Fruit fly (Drosophila melanogaster) whole organism, prepupa: ENCODE measurements around the gene CG6729.

Experiments used
- Blimp-1 ChIP-seq: fragments of 200-800 bp; sonication (Bioruptor generic); optimal IDR thresholded peaks from 3 replicates; lab custom pipeline; 2017; ENCODE audit warnings: missing biosample characterization, missing genetic modification characterization, mild to moderate bottlenecking, moderate library complexity, missing genetic modification reagents
- CG10631 ChIP-seq: fragments of 200-800 bp; sonication (Bioruptor generic); optimal IDR thresholded peaks from 2 replicates; lab custom pipeline; 2016; ENCODE audit warnings: missing biosample characterization, missing genetic modification characterization
- CG10669 ChIP-seq: fragments of 200-800 bp; sonication (Bioruptor generic); optimal IDR thresholded peaks from 3 replicates; lab custom pipeline; 2018; ENCODE audit warnings: missing biosample characterization, mild to moderate bottlenecking, missing genetic modification characterization, moderate library complexity
- CG11294 ChIP-seq: fragments of 200-800 bp; sonication (Bioruptor generic); IDR thresholded peaks from 2 replicates; pipeline ENCODE4 v1.3.6; 2022; ENCODE audit warnings: missing biosample characterization, missing genetic modification characterization
- CG11762 ChIP-seq: fragments of 200-800 bp; sonication (Bioruptor generic); optimal IDR thresholded peaks from 3 replicates; lab custom pipeline; 2016; ENCODE audit warnings: missing biosample characterization, missing genetic modification characterization; ENCODE audit not compliant: insufficient read depth
- CG1621 ChIP-seq: fragments of 200-800 bp; sonication (Bioruptor generic); optimal IDR thresholded peaks from 3 replicates; lab custom pipeline; 2018; ENCODE audit warnings: missing biosample characterization, mild to moderate bottlenecking, missing genetic modification characterization
- CG16779 ChIP-seq: fragments of 200-800 bp; sonication (Bioruptor generic); optimal IDR thresholded peaks from 3 replicates; lab custom pipeline; 2017; ENCODE audit warnings: missing biosample characterization, mild to moderate bottlenecking, missing genetic modification characterization
- CG3032 ChIP-seq: fragments of 200-800 bp; optimal IDR thresholded peaks from 2 replicates; lab custom pipeline; 2019; ENCODE audit warnings: missing biosample characterization, mild to moderate bottlenecking, missing genetic modification characterization, moderate library complexity
- CG31627 ChIP-seq: fragments of 200-800 bp; sonication (Bioruptor generic); optimal IDR thresholded peaks from 3 replicates; lab custom pipeline; 2016; ENCODE audit warnings: missing biosample characterization, missing genetic modification characterization
- CG34406 ChIP-seq: fragments of 200-800 bp; sonication (Bioruptor generic); optimal IDR thresholded peaks from 3 replicates; lab custom pipeline; 2016; ENCODE audit warnings: missing biosample characterization, missing genetic modification characterization
- CG6276 ChIP-seq: fragments of 200-800 bp; sonication (Bioruptor generic); optimal IDR thresholded peaks from 2 replicates; lab custom pipeline; 2017; ENCODE audit warnings: missing biosample characterization, mild to moderate bottlenecking, missing genetic modification characterization
- CG6792 ChIP-seq: fragments of 200-800 bp; sonication (Bioruptor generic); optimal IDR thresholded peaks from 3 replicates; lab custom pipeline; 2016; ENCODE audit warnings: missing biosample characterization, missing genetic modification characterization
- CG6808 ChIP-seq: fragments of 200-800 bp; sonication (Bioruptor generic); optimal IDR thresholded peaks from 3 replicates; lab custom pipeline; 2017; ENCODE audit warnings: missing biosample characterization, missing genetic modification characterization, mild to moderate bottlenecking, moderate library complexity, missing genetic modification reagents
- CG7368 ChIP-seq: fragments of 200-800 bp; sonication (Bioruptor generic); optimal IDR thresholded peaks from 3 replicates; lab custom pipeline; 2016; ENCODE audit warnings: missing biosample characterization, missing genetic modification characterization
- CG8119 ChIP-seq: fragments of 200-800 bp; sonication (Bioruptor generic); IDR thresholded peaks from 3 replicates; pipeline ENCODE4 v1.3.6; 2022; ENCODE audit warnings: missing biosample characterization, missing genetic modification characterization
- CG8319 ChIP-seq: fragments of 200-800 bp; sonication (Bioruptor generic); optimal IDR thresholded peaks from 3 replicates; lab custom pipeline; 2016; ENCODE audit warnings: missing biosample characterization, missing genetic modification characterization
- CG8632 ChIP-seq: fragments of 200-800 bp; sonication (Bioruptor generic); optimal IDR thresholded peaks from 3 replicates; lab custom pipeline; 2016; ENCODE audit warnings: missing biosample characterization, missing genetic modification characterization
- CG9139 ChIP-seq: fragments of 200-800 bp; sonication (Bioruptor generic); optimal IDR thresholded peaks from 3 replicates; lab custom pipeline; 2017; ENCODE audit warnings: missing biosample characterization, mild to moderate bottlenecking, missing genetic modification characterization
- Eip75B ChIP-seq: fragments of 200-800 bp; sonication (Bioruptor generic); optimal IDR thresholded peaks from 3 replicates; lab custom pipeline; 2016; ENCODE audit warnings: missing biosample characterization, missing genetic modification characterization
- Eip78C ChIP-seq: fragments of 200-800 bp; sonication (Bioruptor generic); peaks from one replicate; lab custom pipeline; 2016; ENCODE audit warnings: missing biosample characterization, missing genetic modification characterization
- Eip93F ChIP-seq: fragments of 200-800 bp; sonication (Bioruptor generic); optimal IDR thresholded peaks from 2 replicates; lab custom pipeline; 2016; ENCODE audit warnings: missing biosample characterization, mild to moderate bottlenecking, missing genetic modification characterization
- Ets96B ChIP-seq: fragments of 200-800 bp; optimal IDR thresholded peaks from 2 replicates; lab custom pipeline; 2019; ENCODE audit warnings: missing biosample characterization, mild to moderate bottlenecking, missing genetic modification characterization, moderate library complexity
- Hr38 ChIP-seq: sonication (Bioruptor generic); optimal IDR thresholded peaks from 2 replicates; lab custom pipeline; 2016; ENCODE audit warnings: missing biosample characterization, missing genetic modification characterization
- Lpt ChIP-seq: fragments of 200-800 bp; sonication (Bioruptor generic); optimal IDR thresholded peaks from 3 replicates; lab custom pipeline; 2016; ENCODE audit warnings: missing biosample characterization, missing genetic modification characterization
- Met ChIP-seq: fragments of 200-800 bp; sonication (Bioruptor generic); optimal IDR thresholded peaks from 3 replicates; lab custom pipeline; 2016; ENCODE audit warnings: missing biosample characterization, missing genetic modification characterization
- Sox102F ChIP-seq: fragments of 200-800 bp; sonication (Bioruptor generic); optimal IDR thresholded peaks from 2 replicates; lab custom pipeline; 2016; ENCODE audit warnings: missing biosample characterization, mild to moderate bottlenecking, missing genetic modification characterization
- Sox14 ChIP-seq: fragments of 200-800 bp; sonication (Bioruptor generic); optimal IDR thresholded peaks from 3 replicates; lab custom pipeline; 2016; ENCODE audit warnings: missing biosample characterization, missing genetic modification characterization
- Sox15 ChIP-seq: fragments of 200-800 bp; sonication (Bioruptor generic); optimal IDR thresholded peaks from 3 replicates; lab custom pipeline; 2016; ENCODE audit warnings: missing biosample characterization, missing genetic modification characterization
- achi ChIP-seq: fragments of 200-800 bp; sonication (Bioruptor generic); optimal IDR thresholded peaks from 3 replicates; lab custom pipeline; 2016; ENCODE audit warnings: missing biosample characterization, missing genetic modification characterization
- acj6 ChIP-seq: fragments of 200-800 bp; sonication (Bioruptor generic); optimal IDR thresholded peaks from 3 replicates; lab custom pipeline; 2016; ENCODE audit warnings: missing biosample characterization, missing genetic modification characterization
- cyc ChIP-seq: fragments of 200-800 bp; sonication (Bioruptor generic); optimal IDR thresholded peaks from 3 replicates; lab custom pipeline; 2016; ENCODE audit warnings: missing biosample characterization, missing genetic modification characterization
- dac ChIP-seq: fragments of 200-800 bp; sonication (Bioruptor generic); optimal IDR thresholded peaks from 2 replicates; lab custom pipeline; 2017; ENCODE audit warnings: missing biosample characterization, mild to moderate bottlenecking, missing genetic modification characterization
- esn ChIP-seq: fragments of 200-800 bp; sonication (Bioruptor generic); optimal IDR thresholded peaks from 2 replicates; lab custom pipeline; 2016; ENCODE audit warnings: missing biosample characterization, mild to moderate bottlenecking, missing genetic modification characterization, moderate library complexity
- fkh ChIP-seq: fragments of 200-800 bp; sonication (Bioruptor generic); optimal IDR thresholded peaks from 3 replicates; lab custom pipeline; 2017; ENCODE audit warnings: missing biosample characterization, mild to moderate bottlenecking, missing genetic modification characterization, moderate library complexity
- lz ChIP-seq: fragments of 200-800 bp; sonication (Bioruptor generic); optimal IDR thresholded peaks from 3 replicates; lab custom pipeline; 2016; ENCODE audit warnings: missing biosample characterization, missing genetic modification characterization
- net ChIP-seq: fragments of 200-800 bp; sonication (Bioruptor generic); optimal IDR thresholded peaks from 3 replicates; lab custom pipeline; 2016; ENCODE audit warnings: missing biosample characterization, missing genetic modification characterization
- pdm3 ChIP-seq: fragments of 200-800 bp; sonication (Bioruptor generic); optimal IDR thresholded peaks from 3 replicates; lab custom pipeline; 2016; ENCODE audit warnings: missing biosample characterization, missing genetic modification characterization
- salr ChIP-seq, 2 experiments: fragments of 200-800 bp; sonication (Bioruptor generic); optimal IDR thresholded peaks; 3 replicates each; lab custom pipeline; 2016 to 2018; ENCODE audit warnings: missing biosample characterization in 2 of 2, missing genetic modification characterization in 2 of 2, mild to moderate bottlenecking in 1 of 2
- spab ChIP-seq: fragments of 200-800 bp; sonication (Bioruptor generic); optimal IDR thresholded peaks from 2 replicates; lab custom pipeline; 2017; ENCODE audit warnings: missing biosample characterization, mild to moderate bottlenecking, missing genetic modification characterization, missing genetic modification reagents
- ss ChIP-seq, 2 experiments: fragments of 200-800 bp; sonication (Bioruptor generic); optimal IDR thresholded peaks; 2 replicates in 1 of 2; 3 replicates in 1 of 2; lab custom pipeline; 2017 to 2018; ENCODE audit warnings: mild to moderate bottlenecking in 2 of 2, missing biosample characterization in 2 of 2, missing genetic modification characterization in 2 of 2, moderate library complexity in 1 of 2
- svp ChIP-seq: fragments of 200-800 bp; sonication (Bioruptor generic); peaks from one replicate; lab custom pipeline; 2016; ENCODE audit warnings: missing biosample characterization, missing genetic modification characterization
- topi ChIP-seq: fragments of 200-800 bp; sonication (Bioruptor generic); optimal IDR thresholded peaks from 3 replicates; lab custom pipeline; 2016; ENCODE audit warnings: missing biosample characterization, missing genetic modification characterization

The CG6729 gene

dm6 chr2L:10756049-10756448 lies 12.3 kb upstream of the CG6729 start, which contains the start of gene CG17124 (continued):
- TF ChIP-seq Eip93F (GFP tag; lab: Kevin White, UChicago) (no peak), CG8632 (no peak), Sox102F (GFP tag; lab: Kevin White, UChicago) (no peak), CG6276 (GFP tag; lab: Kevin White, UChicago) (peak; percentile 29), CG34406 (GFP tag; lab: Kevin White, UChicago) (no peak), acj6 (GFP tag; lab: Kevin White, UChicago) (no peak), Eip75B (peak; percentile 21), CG11762 (GFP tag; lab: Kevin White, UChicago) (no peak), CG10631 (no peak), CG16779 (tag; lab: Kevin White, UChicago) (peak; percentile 57), achi (GFP tag; lab: Kevin White, UChicago) (peak; percentile 27), salr (GFP tag; optimal IDR thresholded peaks at IDR 0.05; lab: Kevin White, UChicago) (no peak), CG9139 (peak; percentile 53), CG10669 (GFP tag; lab: Kevin White, UChicago) (peak; percentile 1), CG6792 (GFP tag; lab: Kevin White, UChicago) (no peak), CG8319 (GFP tag; lab: Kevin White, UChicago) (no peak), svp (GFP tag; lab: Kevin White, UChicago) (peak; percentile 54), topi (GFP tag; lab: Kevin White, UChicago) (no peak), Lpt (GFP tag; lab: Kevin White, UChicago) (no peak), lz (GFP tag; lab: Kevin White, UChicago) (no peak), CG31627 (GFP tag; lab: Kevin White, UChicago) (no peak), Sox15 (GFP tag; lab: Kevin White, UChicago) (no peak), Sox14 (GFP tag; lab: Kevin White, UChicago) (peak; percentile 17), CG8119 (GFP tag; lab: Robert Waterston, UW) (peak; percentile 53; the same call in 2 of the 3 replicates), dac (GFP tag; lab: Kevin White, UChicago) (no peak), Eip78C (GFP tag; lab: Kevin White, UChicago) (peak; percentile 77), esn (GFP tag; lab: Kevin White, UChicago) (peak; percentile 37), cyc (GFP tag; lab: Kevin White, UChicago) (no peak), CG6808 (GFP tag; lab: Kevin White, UChicago) (peak; percentile 20), CG1621 (tag; lab: Kevin White, UChicago) (peak; percentile 87), ss (GFP tag; optimal IDR thresholded peaks at IDR 0.05; lab: Kevin White, UChicago) (peak; percentile 48 to 68)

DNA sequence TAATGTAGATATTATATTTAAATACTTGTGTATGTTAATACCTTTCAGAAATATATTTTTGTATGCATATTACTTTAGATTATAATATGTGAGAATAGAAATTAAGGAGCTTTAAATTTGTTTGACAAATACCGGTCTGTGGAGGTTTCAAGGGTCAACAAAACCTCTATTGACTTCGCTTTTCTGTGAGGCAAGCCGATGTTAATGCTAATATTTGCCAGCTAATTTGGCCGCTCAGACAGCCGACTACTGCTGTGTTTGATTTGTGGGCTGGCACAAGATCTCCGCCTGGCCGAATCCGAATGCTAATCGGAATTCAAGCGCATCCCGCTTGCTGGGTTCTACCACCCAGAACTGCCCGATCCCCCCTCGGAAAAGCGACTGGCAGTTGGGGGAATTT lies 10.9 kb upstream of the CG6729 start:
- TF ChIP-seq spab: no peak
- TF ChIP-seq Hr38: no peak
- TF ChIP-seq Ets96B: no peak
- TF ChIP-seq CG11762 (GFP tag; lab: Kevin White, UChicago): no peak
- TF ChIP-seq fkh (GFP tag; lab: Kevin White, UChicago): peak; percentile 84
- TF ChIP-seq CG34406 (GFP tag; lab: Kevin White, UChicago): no peak
- no peak for TF ChIP-seq net (GFP tag; lab: Kevin White, UChicago)
- no peak for TF ChIP-seq Met (GFP tag; lab: Kevin White, UChicago)
- TF ChIP-seq svp (GFP tag; lab: Kevin White, UChicago): peak; percentile 16

dm6 chr2L:10753618-10754017 lies 9.9 kb upstream of the CG6729 start:
- TF ChIP-seq Eip93F (GFP tag; lab: Kevin White, UChicago): no peak
- TF ChIP-seq Blimp-1: no peak
- TF ChIP-seq CG3032 (tag; lab: Kevin White, UChicago): no peak
- TF ChIP-seq CG10669 (GFP tag; lab: Kevin White, UChicago): no peak
- TF ChIP-seq CG6276 (GFP tag; lab: Kevin White, UChicago): no peak
- no peak for TF ChIP-seq CG34406 (GFP tag; lab: Kevin White, UChicago)
- TF ChIP-seq pdm3: no peak
- TF ChIP-seq CG11294 (GFP tag; lab: Robert Waterston, UW): no peak
- TF ChIP-seq Sox14 (GFP tag; lab: Kevin White, UChicago): no peak
- no peak for TF ChIP-seq achi (GFP tag; lab: Kevin White, UChicago)
- no peak for TF ChIP-seq CG7368 (GFP tag; lab: Kevin White, UChicago)
- TF ChIP-seq topi (GFP tag; lab: Kevin White, UChicago): no peak
- TF ChIP-seq ss (GFP tag; optimal IDR thresholded peaks at IDR 0.05; lab: Kevin White, UChicago): no peak
- TF ChIP-seq lz (GFP tag; lab: Kevin White, UChicago): no peak
- TF ChIP-seq CG1621 (tag; lab: Kevin White, UChicago): no peak
- TF ChIP-seq Sox15 (GFP tag; lab: Kevin White, UChicago): no peak
- TF ChIP-seq fkh (GFP tag; lab: Kevin White, UChicago): no peak
- TF ChIP-seq CG8319 (GFP tag; lab: Kevin White, UChicago): no peak
- TF ChIP-seq CG16779 (tag; lab: Kevin White, UChicago): no peak
